Worm (Caenorhabditis elegans): ENCODE data around the gene C10F3.7.

- TF ChIP-seq ceh-82 (tag; optimal IDR thresholded peaks at IDR 0.05) (no peak), fos-1 (tag; optimal IDR thresholded peaks at IDR 0.05) (no peak), lir-3 (tag; optimal IDR thresholded peaks at IDR 0.05) (no peak), daf-19 (GFP tag; conservative IDR thresholded peaks at IDR 0.05) (no peak), nhr-28 (tag; optimal IDR thresholded peaks at IDR 0.05) (no peak), nhr-25 (tag; optimal IDR thresholded peaks at IDR 0.05; ENCODE audit: borderline replicate concordance, insufficient read depth) (no peak), lin-13 (GFP tag; optimal IDR thresholded peaks at IDR 0.05) (no peak), cey-2 (tag; optimal IDR thresholded peaks at IDR 0.05; ENCODE audit: borderline replicate concordance, insufficient read depth) (no peak), zip-2 (tag; optimal IDR thresholded peaks at IDR 0.05) (no peak), ztf-11 (tag; optimal IDR thresholded peaks at IDR 0.05) (no peak), ama-1 (optimal IDR thresholded peaks at IDR 0.05) (no peak)
Observed at ce11 chrV:5996114-5996513, 9.5 kb upstream of the C10F3.7 start, which contains the start of gene cpg-4.

Data from whole organism, L4 larva.